Worm (Caenorhabditis elegans): ENCODE measurements around the gene plc-2.

ce11 chrV:15241259-15241658, 48.9 kb downstream of the plc-2 start, which contains the start of gene chil-12:
- TF ChIP-seq mdl-1 (tag; optimal IDR thresholded peaks at IDR 0.05) (no peak), nhr-23 (tag; optimal IDR thresholded peaks at IDR 0.05) (no peak), ama-1 (optimal IDR thresholded peaks at IDR 0.05) (no peak), ztf-11 (tag; optimal IDR thresholded peaks at IDR 0.05) (no peak), dmd-4 (tag; optimal IDR thresholded peaks at IDR 0.05) (no peak), nhr-10 (tag; optimal IDR thresholded peaks at IDR 0.05) (no peak), lin-39 (tag; optimal IDR thresholded peaks at IDR 0.05) (no peak), elt-1 (tag; optimal IDR thresholded peaks at IDR 0.05) (no peak)

All from whole organism, L2 larva.